Worm (Caenorhabditis elegans): ENCODE results near the gene T11B7.5.

DNA sequence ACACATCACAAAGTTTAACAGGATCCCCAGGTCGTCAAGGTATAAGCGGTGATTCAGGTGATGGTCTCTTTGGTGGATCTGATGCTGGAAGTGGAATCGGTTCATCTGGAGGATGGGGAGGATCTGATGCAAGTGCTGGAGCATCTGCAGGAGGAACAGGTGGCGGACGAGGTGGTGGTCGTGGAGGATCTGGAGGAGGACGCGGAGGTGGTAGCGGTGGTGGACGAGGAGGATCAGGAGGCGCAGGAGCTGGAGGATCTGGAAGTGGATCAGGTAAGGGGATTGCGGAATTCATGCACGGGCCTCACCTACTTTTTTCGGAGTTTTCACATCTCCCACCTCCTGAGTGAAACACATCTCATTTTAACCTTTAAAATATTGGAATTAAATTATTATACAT, 39.2 kb downstream of the T11B7.5 start:
- no peak for TF ChIP-seq zfh-2 (GFP tag; conservative IDR thresholded peaks at IDR 0.05)
- TF ChIP-seq efl-1 (GFP tag; optimal IDR thresholded peaks at IDR 0.05), result no peak
- no peak for TF ChIP-seq unc-62 (GFP tag; optimal IDR thresholded peaks at IDR 0.05)
- no peak for TF ChIP-seq ama-1 (optimal IDR thresholded peaks at IDR 0.05)
- no peak for TF ChIP-seq ama-1 (GFP tag; optimal IDR thresholded peaks at IDR 0.05)
- no peak for TF ChIP-seq lin-35 (GFP tag; optimal IDR thresholded peaks at IDR 0.05)
- no peak for TF ChIP-seq tbp1 (GFP tag; optimal IDR thresholded peaks at IDR 0.05)
- TF ChIP-seq nhr-179 (tag; optimal IDR thresholded peaks at IDR 0.05), result no peak
- no peak for TF ChIP-seq bed-1 (GFP tag; IDR thresholded peaks at IDR 0.05)

Measured in whole organism, young adult.